Worm (Caenorhabditis elegans): ENCODE measurements around the gene kqt-2.

ce11 chrX:8201210-8201609 is 45.0 kb downstream of the kqt-2 start:
- TF ChIP-seq nhr-11 (tag; optimal IDR thresholded peaks at IDR 0.05) (no peak), nhr-90 (tag; optimal IDR thresholded peaks at IDR 0.05; ENCODE audit: poor library complexity) (no peak), pqm-1 (tag; optimal IDR thresholded peaks at IDR 0.05) (no peak)

Measured in whole organism, L1 larva.